Fruit fly (Drosophila melanogaster) whole organism, prepupa: ENCODE data around the gene Zip88E.

ENCODE experiments used
- Blimp-1 ChIP-seq: fragments of 200-800 bp; sonication (Bioruptor generic); optimal IDR thresholded peaks from 3 replicates; lab custom pipeline; 2017; ENCODE audit warnings: missing biosample characterization, missing genetic modification characterization, mild to moderate bottlenecking, moderate library complexity, missing genetic modification reagents
- CG10631 ChIP-seq: fragments of 200-800 bp; sonication (Bioruptor generic); optimal IDR thresholded peaks from 2 replicates; lab custom pipeline; 2016; ENCODE audit warnings: missing biosample characterization, missing genetic modification characterization
- CG10669 ChIP-seq: fragments of 200-800 bp; sonication (Bioruptor generic); optimal IDR thresholded peaks from 3 replicates; lab custom pipeline; 2018; ENCODE audit warnings: missing biosample characterization, mild to moderate bottlenecking, missing genetic modification characterization, moderate library complexity
- CG11294 ChIP-seq: fragments of 200-800 bp; sonication (Bioruptor generic); IDR thresholded peaks from 2 replicates; pipeline ENCODE4 v1.3.6; 2022; ENCODE audit warnings: missing biosample characterization, missing genetic modification characterization
- CG11762 ChIP-seq: fragments of 200-800 bp; sonication (Bioruptor generic); optimal IDR thresholded peaks from 3 replicates; lab custom pipeline; 2016; ENCODE audit warnings: missing biosample characterization, missing genetic modification characterization; ENCODE audit not compliant: insufficient read depth
- CG1621 ChIP-seq: fragments of 200-800 bp; sonication (Bioruptor generic); optimal IDR thresholded peaks from 3 replicates; lab custom pipeline; 2018; ENCODE audit warnings: missing biosample characterization, mild to moderate bottlenecking, missing genetic modification characterization
- CG16779 ChIP-seq: fragments of 200-800 bp; sonication (Bioruptor generic); optimal IDR thresholded peaks from 3 replicates; lab custom pipeline; 2017; ENCODE audit warnings: missing biosample characterization, mild to moderate bottlenecking, missing genetic modification characterization
- CG32006 ChIP-seq: fragments of 200-800 bp; sonication (Bioruptor generic); optimal IDR thresholded peaks from 3 replicates; lab custom pipeline; 2017; ENCODE audit warnings: missing biosample characterization, mild to moderate bottlenecking, missing genetic modification characterization
- CG34406 ChIP-seq: fragments of 200-800 bp; sonication (Bioruptor generic); optimal IDR thresholded peaks from 3 replicates; lab custom pipeline; 2016; ENCODE audit warnings: missing biosample characterization, missing genetic modification characterization
- CG3919 ChIP-seq: fragments of 200-800 bp; sonication (Bioruptor generic); optimal IDR thresholded peaks from 3 replicates; lab custom pipeline; 2016; ENCODE audit warnings: missing biosample characterization, missing genetic modification characterization
- CG4318 ChIP-seq: fragments of 200-800 bp; sonication (Bioruptor generic); optimal IDR thresholded peaks from 3 replicates; lab custom pipeline; 2017; ENCODE audit warnings: missing biosample characterization, mild to moderate bottlenecking, missing genetic modification characterization
- CG6163 ChIP-seq: fragments of 200-800 bp; sonication (Bioruptor generic); IDR thresholded peaks from 3 replicates; pipeline ENCODE4 v1.3.6; 2022; ENCODE audit warnings: missing biosample characterization, missing genetic modification characterization
- CG6792 ChIP-seq: fragments of 200-800 bp; sonication (Bioruptor generic); optimal IDR thresholded peaks from 3 replicates; lab custom pipeline; 2016; ENCODE audit warnings: missing biosample characterization, missing genetic modification characterization
- CG6808 ChIP-seq: fragments of 200-800 bp; sonication (Bioruptor generic); optimal IDR thresholded peaks from 3 replicates; lab custom pipeline; 2017; ENCODE audit warnings: missing biosample characterization, missing genetic modification characterization, mild to moderate bottlenecking, moderate library complexity, missing genetic modification reagents
- CG6854 ChIP-seq: fragments of 200-800 bp; sonication (Bioruptor generic); optimal IDR thresholded peaks from 2 replicates; lab custom pipeline; 2017; ENCODE audit warnings: missing biosample characterization, mild to moderate bottlenecking, missing genetic modification characterization
- CG7368 ChIP-seq: fragments of 200-800 bp; sonication (Bioruptor generic); optimal IDR thresholded peaks from 3 replicates; lab custom pipeline; 2016; ENCODE audit warnings: missing biosample characterization, missing genetic modification characterization
- CG8119 ChIP-seq: fragments of 200-800 bp; sonication (Bioruptor generic); IDR thresholded peaks from 3 replicates; pipeline ENCODE4 v1.3.6; 2022; ENCODE audit warnings: missing biosample characterization, missing genetic modification characterization
- CG8319 ChIP-seq: fragments of 200-800 bp; sonication (Bioruptor generic); optimal IDR thresholded peaks from 3 replicates; lab custom pipeline; 2016; ENCODE audit warnings: missing biosample characterization, missing genetic modification characterization
- CG8632 ChIP-seq: fragments of 200-800 bp; sonication (Bioruptor generic); optimal IDR thresholded peaks from 3 replicates; lab custom pipeline; 2016; ENCODE audit warnings: missing biosample characterization, missing genetic modification characterization
- CG9139 ChIP-seq: fragments of 200-800 bp; sonication (Bioruptor generic); optimal IDR thresholded peaks from 3 replicates; lab custom pipeline; 2017; ENCODE audit warnings: missing biosample characterization, mild to moderate bottlenecking, missing genetic modification characterization
- Eip75B ChIP-seq: fragments of 200-800 bp; sonication (Bioruptor generic); optimal IDR thresholded peaks from 3 replicates; lab custom pipeline; 2016; ENCODE audit warnings: missing biosample characterization, missing genetic modification characterization
- Eip78C ChIP-seq: fragments of 200-800 bp; sonication (Bioruptor generic); peaks from one replicate; lab custom pipeline; 2016; ENCODE audit warnings: missing biosample characterization, missing genetic modification characterization
- Ets21C ChIP-seq: fragments of 200-800 bp; sonication (Bioruptor generic); optimal IDR thresholded peaks from 3 replicates; lab custom pipeline; 2016; ENCODE audit warnings: missing biosample characterization, missing genetic modification characterization
- Gug ChIP-seq: fragments of 200-800 bp; sonication (Bioruptor generic); IDR thresholded peaks from 2 replicates; pipeline ENCODE4 v1.3.6; 2022; ENCODE audit warnings: missing biosample characterization, missing genetic modification characterization
- Hr39 ChIP-seq: fragments of 200-800 bp; sonication (Bioruptor generic); optimal IDR thresholded peaks from 2 replicates; lab custom pipeline; 2016; ENCODE audit warnings: missing biosample characterization, missing genetic modification characterization
- Lpt ChIP-seq: fragments of 200-800 bp; sonication (Bioruptor generic); optimal IDR thresholded peaks from 3 replicates; lab custom pipeline; 2016; ENCODE audit warnings: missing biosample characterization, missing genetic modification characterization
- Met ChIP-seq: fragments of 200-800 bp; sonication (Bioruptor generic); optimal IDR thresholded peaks from 3 replicates; lab custom pipeline; 2016; ENCODE audit warnings: missing biosample characterization, missing genetic modification characterization
- OdsH ChIP-seq: fragments of 200-800 bp; sonication (Bioruptor generic); optimal IDR thresholded peaks from 3 replicates; lab custom pipeline; 2016; ENCODE audit warnings: missing biosample characterization, missing genetic modification characterization
- Sox102F ChIP-seq: fragments of 200-800 bp; sonication (Bioruptor generic); optimal IDR thresholded peaks from 2 replicates; lab custom pipeline; 2016; ENCODE audit warnings: missing biosample characterization, mild to moderate bottlenecking, missing genetic modification characterization
- Sox15 ChIP-seq: fragments of 200-800 bp; sonication (Bioruptor generic); optimal IDR thresholded peaks from 3 replicates; lab custom pipeline; 2016; ENCODE audit warnings: missing biosample characterization, missing genetic modification characterization
- achi ChIP-seq: fragments of 200-800 bp; sonication (Bioruptor generic); optimal IDR thresholded peaks from 3 replicates; lab custom pipeline; 2016; ENCODE audit warnings: missing biosample characterization, missing genetic modification characterization
- cyc ChIP-seq: fragments of 200-800 bp; sonication (Bioruptor generic); optimal IDR thresholded peaks from 3 replicates; lab custom pipeline; 2016; ENCODE audit warnings: missing biosample characterization, missing genetic modification characterization
- dac ChIP-seq: fragments of 200-800 bp; sonication (Bioruptor generic); optimal IDR thresholded peaks from 2 replicates; lab custom pipeline; 2017; ENCODE audit warnings: missing biosample characterization, mild to moderate bottlenecking, missing genetic modification characterization
- esn ChIP-seq: fragments of 200-800 bp; sonication (Bioruptor generic); optimal IDR thresholded peaks from 2 replicates; lab custom pipeline; 2016; ENCODE audit warnings: missing biosample characterization, mild to moderate bottlenecking, missing genetic modification characterization, moderate library complexity
- fd59A ChIP-seq: fragments of 200-800 bp; sonication (Bioruptor generic); optimal IDR thresholded peaks from 2 replicates; lab custom pipeline; 2017; ENCODE audit warnings: missing biosample characterization, mild to moderate bottlenecking, missing genetic modification characterization, missing genetic modification reagents
- fd85E ChIP-seq: fragments of 200-800 bp; sonication (Bioruptor generic); optimal IDR thresholded peaks from 3 replicates; lab custom pipeline; 2016; ENCODE audit warnings: missing biosample characterization, missing genetic modification characterization
- fkh ChIP-seq: fragments of 200-800 bp; sonication (Bioruptor generic); optimal IDR thresholded peaks from 3 replicates; lab custom pipeline; 2017; ENCODE audit warnings: missing biosample characterization, mild to moderate bottlenecking, missing genetic modification characterization, moderate library complexity
- net ChIP-seq: fragments of 200-800 bp; sonication (Bioruptor generic); optimal IDR thresholded peaks from 3 replicates; lab custom pipeline; 2016; ENCODE audit warnings: missing biosample characterization, missing genetic modification characterization
- salr ChIP-seq, 2 experiments: fragments of 200-800 bp; sonication (Bioruptor generic); optimal IDR thresholded peaks; 3 replicates each; lab custom pipeline; 2016 to 2018; ENCODE audit warnings: missing biosample characterization in 2 of 2, missing genetic modification characterization in 2 of 2, mild to moderate bottlenecking in 1 of 2
- topi ChIP-seq: fragments of 200-800 bp; sonication (Bioruptor generic); optimal IDR thresholded peaks from 3 replicates; lab custom pipeline; 2016; ENCODE audit warnings: missing biosample characterization, missing genetic modification characterization
- vri ChIP-seq: fragments of 200-800 bp; sonication (Bioruptor generic); optimal IDR thresholded peaks from 3 replicates; lab custom pipeline; 2016; ENCODE audit warnings: missing biosample characterization, mild to moderate bottlenecking, missing genetic modification characterization

Zip88E gene

dm6 chr3R:15242186-15243045 is 26.0 kb upstream of the Zip88E start, which contains the start of the genes tefu and Hsc70-4 (continued):
- TF ChIP-seq esn (GFP tag; lab: Kevin White, UChicago) (peak; percentile 71), CG4318 (GFP tag; lab: Kevin White, UChicago) (peak; percentile 73), Met (GFP tag; lab: Kevin White, UChicago) (no peak), CG6808 (GFP tag; lab: Kevin White, UChicago) (no peak), salr (GFP tag; optimal IDR thresholded peaks at IDR 0.05; lab: Kevin White, UChicago) (peak in 1 of 2 experiments; percentile 60), CG3919 (GFP tag; lab: Kevin White, UChicago) (no peak), fkh (GFP tag; lab: Kevin White, UChicago) (no peak), Hr39 (GFP tag; lab: Kevin White, UChicago) (peak; percentile 88), Blimp-1 (GFP tag; lab: Kevin White, UChicago) (peak; percentile 1), CG8632 (GFP tag; lab: Kevin White, UChicago) (no peak), CG8119 (peak; percentile 53), Eip75B (no peak), CG11762 (GFP tag; lab: Kevin White, UChicago) (peak; percentile 31), CG10631 (GFP tag; lab: Kevin White, UChicago) (peak; percentile 82), CG11294 (GFP tag; lab: Robert Waterston, UW) (peak; percentile 67), Sox102F (GFP tag; lab: Kevin White, UChicago) (no peak), CG6792 (GFP tag; lab: Kevin White, UChicago) (peak; percentile 46), OdsH (GFP tag; lab: Kevin White, UChicago) (no peak), fd59A (GFP tag; lab: Kevin White, UChicago) (peak; percentile 42), CG7368 (GFP tag; lab: Kevin White, UChicago) (no peak), CG34406 (no peak), CG6854 (GFP tag; lab: Kevin White, UChicago) (peak; percentile 26), achi (GFP tag; lab: Kevin White, UChicago) (no peak), CG9139 (GFP tag; lab: Kevin White, UChicago) (no peak), CG1621 (tag; lab: Kevin White, UChicago) (no peak), CG8319 (GFP tag; lab: Kevin White, UChicago) (peak; percentile 21), dac (GFP tag; lab: Kevin White, UChicago) (peak; percentile 33), Ets21C (GFP tag; lab: Kevin White, UChicago) (peak; percentile 81), Sox15 (GFP tag; lab: Kevin White, UChicago) (peak; percentile 81), CG32006 (no peak), CG6163 (GFP tag; lab: Robert Waterston, UW) (peak; percentile 75; the same call in 2 of the 3 replicates), Eip78C (GFP tag; lab: Kevin White, UChicago) (no peak), CG10669 (no peak), fd85E (GFP tag; lab: Kevin White, UChicago) (no peak), cyc (peak; percentile 80), Lpt (no peak), topi (GFP tag; lab: Kevin White, UChicago) (no peak), net (no peak)

- no peak for TF ChIP-seq Gug (GFP tag; lab: Robert Waterston, UW)
- TF ChIP-seq CG10631 (GFP tag; lab: Kevin White, UChicago), result no peak
- TF ChIP-seq CG11762 (GFP tag; lab: Kevin White, UChicago), result no peak
- peak; percentile 41 for TF ChIP-seq vri (GFP tag; lab: Kevin White, UChicago)
- no peak for TF ChIP-seq CG16779 (tag; lab: Kevin White, UChicago)
Observed at dm6 chr3R:15243046-15243356, 25.5 kb upstream of the Zip88E start.
